Fruit fly (Drosophila melanogaster): ENCODE results near the gene CG14204.
A peak's percentile ranks its signal among the peaks of the same experiment; 100 is the strongest.

CG14204 gene

dm6 chrX:19545865-19546657, 37.4 kb upstream of the CG14204 start (continued):
- TF ChIP-seq Atf-2 (GFP tag; optimal IDR thresholded peaks at IDR 0.05) = no peak
- no peak for TF ChIP-seq nom (GFP tag; optimal IDR thresholded peaks at IDR 0.05)
- TF ChIP-seq tin (GFP tag; optimal IDR thresholded peaks at IDR 0.05) = no peak
- no peak for TF ChIP-seq Six4 (GFP tag; optimal IDR thresholded peaks at IDR 0.05)
- TF ChIP-seq bsh (GFP tag; optimal IDR thresholded peaks at IDR 0.05) = no peak
- no peak for TF ChIP-seq p53 (GFP tag; optimal IDR thresholded peaks at IDR 0.05)
- no peak for TF ChIP-seq CG17802 (tag; optimal IDR thresholded peaks at IDR 0.05)
- TF ChIP-seq pros (GFP tag; optimal IDR thresholded peaks at IDR 0.05) = no peak
- TF ChIP-seq Nf-YB (GFP tag; optimal IDR thresholded peaks at IDR 0.05) = peak; percentile 95
- peak; percentile 54 for TF ChIP-seq CG8478 (optimal IDR thresholded peaks at IDR 0.05)
- no peak for TF ChIP-seq CG9797 (GFP tag; optimal IDR thresholded peaks at IDR 0.05)
- no peak for TF ChIP-seq CG3726 (GFP tag; IDR thresholded peaks at IDR 0.05)
- TF ChIP-seq fd64A (GFP tag; optimal IDR thresholded peaks at IDR 0.05) = no peak
- TF ChIP-seq stwl (tag; optimal IDR thresholded peaks at IDR 0.05) = no peak
- no peak for TF ChIP-seq ssp (GFP tag; IDR thresholded peaks at IDR 0.05)
- TF ChIP-seq Elba2 (GFP tag; optimal IDR thresholded peaks at IDR 0.05) = no peak
- no peak for TF ChIP-seq ara (GFP tag; IDR thresholded peaks at IDR 0.05)
- TF ChIP-seq MTF-1 (GFP tag; optimal IDR thresholded peaks at IDR 0.05; ENCODE audit: borderline replicate concordance) = no peak
- TF ChIP-seq Bgb (GFP tag; IDR thresholded peaks at IDR 0.05; ENCODE audit: partially characterized antibody) = no peak
- TF ChIP-seq CG11456 (GFP tag; IDR thresholded peaks at IDR 0.05) = no peak
- no peak for TF ChIP-seq CG14050 (GFP tag; IDR thresholded peaks at IDR 0.05)
- TF ChIP-seq tna (GFP tag; IDR thresholded peaks at IDR 0.05; ENCODE audit: partially characterized antibody) = no peak
- TF ChIP-seq corto (GFP tag; optimal IDR thresholded peaks at IDR 0.05) = no peak
- no peak for TF ChIP-seq CG32772 (GFP tag; IDR thresholded peaks at IDR 0.05)
- TF ChIP-seq BEAF-32 (GFP tag; optimal IDR thresholded peaks at IDR 0.05) = no peak
- no peak for TF ChIP-seq rib (GFP tag; IDR thresholded peaks at IDR 0.05)
- no peak for TF ChIP-seq CG6175 (GFP tag; IDR thresholded peaks at IDR 0.05)
- no peak for TF ChIP-seq sd (tag; optimal IDR thresholded peaks at IDR 0.05)
- no peak for TF ChIP-seq sima (GFP tag; optimal IDR thresholded peaks at IDR 0.05)
- TF ChIP-seq chn (GFP tag; optimal IDR thresholded peaks at IDR 0.05) = no peak
- TF ChIP-seq CG11723 (GFP tag; optimal IDR thresholded peaks at IDR 0.05) = no peak
- TF ChIP-seq HLH3B (GFP tag; IDR thresholded peaks at IDR 0.05) = no peak
- TF ChIP-seq CG1529 (GFP tag; optimal IDR thresholded peaks at IDR 0.05) = no peak
- no peak for TF ChIP-seq CG11695 (GFP tag; IDR thresholded peaks at IDR 0.05)
- no peak for TF ChIP-seq CG16863 (GFP tag; optimal IDR thresholded peaks at IDR 0.05)
- no peak for TF ChIP-seq btn (GFP tag; optimal IDR thresholded peaks at IDR 0.05)
- TF ChIP-seq Blimp-1 (GFP tag; optimal IDR thresholded peaks at IDR 0.05) = no peak
- peak; percentile 88 for TF ChIP-seq CG1832 (GFP tag; optimal IDR thresholded peaks at IDR 0.05)
- TF ChIP-seq sr (GFP tag; IDR thresholded peaks at IDR 0.05) = no peak
- TF ChIP-seq repo (GFP tag; optimal IDR thresholded peaks at IDR 0.05) = no peak
- no peak for TF ChIP-seq zfh2 (GFP tag; optimal IDR thresholded peaks at IDR 0.05)
- TF ChIP-seq CG13424 (tag; optimal IDR thresholded peaks at IDR 0.05) = no peak
- no peak for TF ChIP-seq Sox100B (GFP tag; optimal IDR thresholded peaks at IDR 0.05)
- no peak for TF ChIP-seq CG14667 (GFP tag; IDR thresholded peaks at IDR 0.05)
- no peak for TF ChIP-seq z (GFP tag; IDR thresholded peaks at IDR 0.05)
- no peak for TF ChIP-seq Hmx (GFP tag; optimal IDR thresholded peaks at IDR 0.05)
- no peak for TF ChIP-seq CG6854 (GFP tag; optimal IDR thresholded peaks at IDR 0.05)
- no peak for TF ChIP-seq CG13624 (GFP tag; optimal IDR thresholded peaks at IDR 0.05)
- TF ChIP-seq Dad (GFP tag; optimal IDR thresholded peaks at IDR 0.05) = no peak
- TF ChIP-seq lov (optimal IDR thresholded peaks at IDR 0.05) = no peak
- TF ChIP-seq lov (GFP tag; IDR thresholded peaks at IDR 0.05) = no peak
